Worm (Caenorhabditis elegans): ENCODE measurements around the gene K08E7.6.

The K08E7.6 gene

DNA sequence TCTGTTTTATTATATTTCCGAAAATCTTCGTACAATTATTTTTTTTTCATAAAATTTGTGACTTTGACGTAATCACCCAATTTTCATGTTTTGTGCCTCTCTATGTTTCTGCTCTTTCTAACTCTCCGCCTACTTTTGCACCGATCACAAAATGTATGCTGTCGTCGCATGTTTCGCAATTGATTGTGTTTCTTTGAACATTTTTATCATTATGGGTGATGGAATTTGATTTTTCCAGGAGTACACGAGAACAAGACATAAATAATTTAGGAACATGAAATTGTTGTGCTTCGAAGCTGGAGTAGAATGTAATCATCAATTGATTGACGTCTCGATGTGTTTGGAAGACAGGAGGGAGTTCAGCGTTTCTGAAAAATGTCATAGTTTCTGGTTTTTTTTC, 20.0 kb upstream of the K08E7.6 start:
- no peak for TF ChIP-seq mdl-1 (tag; optimal IDR thresholded peaks at IDR 0.05)
- TF ChIP-seq zag-1 (tag; optimal IDR thresholded peaks at IDR 0.05), result no peak
- peak; percentile 94 for TF ChIP-seq elt-2 (tag; optimal IDR thresholded peaks at IDR 0.05)
- TF ChIP-seq pqm-1 (tag; optimal IDR thresholded peaks at IDR 0.05), result peak; percentile 94
- peak; percentile 18 for TF ChIP-seq jun-1 (tag; optimal IDR thresholded peaks at IDR 0.05)
- TF ChIP-seq ceh-28 (tag; optimal IDR thresholded peaks at IDR 0.05), result no peak

DNA sequence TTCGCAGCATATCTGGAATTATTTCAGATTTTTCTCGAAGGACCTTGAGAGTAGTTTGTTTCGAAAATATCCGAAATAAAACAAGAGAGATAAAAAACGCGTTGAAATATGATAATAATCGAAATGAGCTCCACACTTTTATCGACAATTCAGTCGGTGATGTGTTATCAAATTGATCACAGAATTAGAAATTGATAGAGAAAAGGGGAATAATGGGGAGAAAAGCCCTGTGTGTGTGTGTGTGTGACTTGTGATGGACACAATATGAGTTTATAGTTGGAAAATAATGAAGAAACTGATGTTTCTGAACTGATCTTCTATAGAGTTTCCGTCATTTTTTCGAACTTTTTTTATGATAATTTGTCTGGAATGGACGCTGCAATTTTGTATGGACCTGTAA, 18.2 kb upstream of the K08E7.6 start, which contains the start of gene pgp-1:
pgp-1 (minus strand) TSS at position 12 of the 400 bp plus-strand sequence.
- TF ChIP-seq jun-1 (tag; optimal IDR thresholded peaks at IDR 0.05), result peak; percentile 9
- no peak for TF ChIP-seq fos-1 (tag; optimal IDR thresholded peaks at IDR 0.05)
- TF ChIP-seq pha-4 (tag; optimal IDR thresholded peaks at IDR 0.05), result peak; percentile 27
- peak; percentile 94 for TF ChIP-seq elt-2 (tag; optimal IDR thresholded peaks at IDR 0.05)
- TF ChIP-seq pqm-1 (tag; optimal IDR thresholded peaks at IDR 0.05), result peak; percentile 91
- TF ChIP-seq nhr-28 (tag; optimal IDR thresholded peaks at IDR 0.05), result no peak
- TF ChIP-seq ceh-82 (tag; optimal IDR thresholded peaks at IDR 0.05), result no peak

DNA sequence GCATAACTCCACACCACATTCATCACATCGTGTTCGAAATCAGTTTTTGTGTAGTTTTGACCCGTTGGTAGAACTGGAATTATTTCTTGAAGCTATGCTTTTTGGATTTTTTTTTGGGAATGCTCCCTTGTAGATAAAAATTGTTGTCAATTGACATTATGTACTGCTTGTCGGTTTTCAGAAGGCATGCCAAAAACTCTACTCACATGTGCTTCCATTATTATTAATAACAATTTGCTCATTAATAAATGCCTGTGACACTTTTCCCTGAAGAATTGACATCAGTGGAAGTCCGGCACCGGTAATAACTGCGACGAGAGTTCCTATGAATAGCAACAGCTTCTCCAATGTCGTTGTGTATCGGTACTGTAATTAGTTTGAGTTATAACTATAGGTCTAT, 16.0 kb upstream of the K08E7.6 start:
- no peak for TF ChIP-seq pha-4 (tag; optimal IDR thresholded peaks at IDR 0.05)

DNA sequence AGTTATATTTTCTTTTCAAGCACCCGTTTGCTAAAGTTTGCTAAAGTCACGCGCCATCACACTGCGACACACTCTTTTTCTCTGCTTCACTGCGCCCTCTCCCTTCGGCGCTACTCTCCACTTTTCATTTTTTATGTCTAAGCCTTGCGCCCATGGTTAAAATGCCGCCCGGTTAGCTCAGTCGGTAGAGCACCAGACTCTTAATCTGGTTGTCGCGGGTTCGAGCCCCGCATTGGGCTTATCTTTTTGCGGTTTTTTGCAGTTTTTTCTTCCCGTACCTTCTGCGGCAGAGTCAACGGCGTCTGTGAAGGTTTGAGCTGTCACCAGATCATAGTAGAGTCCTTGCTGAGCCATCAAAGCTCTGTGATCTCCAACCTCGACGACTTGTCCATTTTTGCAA, 13.6 kb upstream of the K08E7.6 start:
- TF ChIP-seq ztf-11 (tag; optimal IDR thresholded peaks at IDR 0.05) (no peak), ZK546.5 (tag; optimal IDR thresholded peaks at IDR 0.05) (no peak), daf-12 (tag; optimal IDR thresholded peaks at IDR 0.05) (no peak), nhr-237 (tag; optimal IDR thresholded peaks at IDR 0.05) (no peak), snpc-4 (tag; optimal IDR thresholded peaks at IDR 0.05) (peak; percentile 52), ceh-28 (tag; optimal IDR thresholded peaks at IDR 0.05) (no peak), fos-1 (tag; optimal IDR thresholded peaks at IDR 0.05) (no peak), nhr-76 (tag; optimal IDR thresholded peaks at IDR 0.05) (no peak), sea-2 (GFP tag; optimal IDR thresholded peaks at IDR 0.05) (no peak), mdl-1 (tag; optimal IDR thresholded peaks at IDR 0.05) (no peak), aly-2 (tag; optimal IDR thresholded peaks at IDR 0.05) (no peak), pha-4 (tag; optimal IDR thresholded peaks at IDR 0.05) (peak; percentile 73), egl-5 (tag; optimal IDR thresholded peaks at IDR 0.05) (no peak), fkh-10 (GFP tag; optimal IDR thresholded peaks at IDR 0.05) (no peak), ceh-82 (tag; optimal IDR thresholded peaks at IDR 0.05) (no peak), nhr-28 (tag; optimal IDR thresholded peaks at IDR 0.05) (no peak), zag-1 (tag; optimal IDR thresholded peaks at IDR 0.05) (no peak), skn-1 (tag; optimal IDR thresholded peaks at IDR 0.05) (peak; percentile 7), tbx-2 (tag; optimal IDR thresholded peaks at IDR 0.05) (peak; percentile 43), eor-1 (tag; optimal IDR thresholded peaks at IDR 0.05) (no peak), nfya-1 (tag; optimal IDR thresholded peaks at IDR 0.05; ENCODE audit: insufficient read depth) (peak; percentile 83), lin-15B (tag; optimal IDR thresholded peaks at IDR 0.05) (peak; percentile 46), mml-1 (tag; optimal IDR thresholded peaks at IDR 0.05) (no peak), nhr-25 (tag; optimal IDR thresholded peaks at IDR 0.05) (peak; percentile 11), egl-27 (tag; optimal IDR thresholded peaks at IDR 0.05) (peak; percentile 6), elt-3 (tag; optimal IDR thresholded peaks at IDR 0.05) (no peak), pqm-1 (tag; optimal IDR thresholded peaks at IDR 0.05) (peak; percentile 26), jun-1 (tag; optimal IDR thresholded peaks at IDR 0.05) (peak; percentile 40), elt-1 (tag; optimal IDR thresholded peaks at IDR 0.05) (no peak), nhr-43 (tag; optimal IDR thresholded peaks at IDR 0.05; ENCODE audit: poor library complexity, severe bottlenecking) (no peak), lsy-12 (tag; optimal IDR thresholded peaks at IDR 0.05) (peak; percentile 53), nhr-77 (tag; optimal IDR thresholded peaks at IDR 0.05) (no peak), R02D3.7 (tag; optimal IDR thresholded peaks at IDR 0.05) (peak; percentile 31), hmg-11 (tag; optimal IDR thresholded peaks at IDR 0.05) (peak; percentile 91), ceh-16 (tag; optimal IDR thresholded peaks at IDR 0.05) (no peak), lin-39 (tag; optimal IDR thresholded peaks at IDR 0.05) (peak; percentile 60), ztf-4 (tag; optimal IDR thresholded peaks at IDR 0.05) (no peak), ceh-9 (tag; optimal IDR thresholded peaks at IDR 0.05) (no peak), nhr-23 (tag; optimal IDR thresholded peaks at IDR 0.05) (peak; percentile 19), elt-2 (tag; optimal IDR thresholded peaks at IDR 0.05) (peak; percentile 62), nhr-67 (tag; optimal IDR thresholded peaks at IDR 0.05) (no peak), fkh-2 (tag; optimal IDR thresholded peaks at IDR 0.05) (no peak), ama-1 (optimal IDR thresholded peaks at IDR 0.05) (no peak), nhr-12 (tag; optimal IDR thresholded peaks at IDR 0.05) (no peak), unc-62 (GFP tag; optimal IDR thresholded peaks at IDR 0.05) (no peak), unc-39 (tag; optimal IDR thresholded peaks at IDR 0.05) (no peak), nhr-11 (tag; optimal IDR thresholded peaks at IDR 0.05) (no peak)

Measured in whole organism, L3 larva.